Worm (Caenorhabditis elegans) whole organism, L4 larva: ENCODE results near the gene F53F4.17.

Source experiments
- F44E2.7 ChIP-seq: fragments of 200-800 bp; sonication (Bioruptor generic); IDR thresholded peaks from 2 replicates; pipeline ENCODE4 v2.1.2; 2022; ENCODE audit warnings: missing genetic modification characterization, missing compliant biosample characterization
- F49E8.2 ChIP-seq: sonication (generic microtip); optimal IDR thresholded peaks from 2 replicates; lab custom pipeline; 2016; ENCODE audit warnings: missing compliant biosample characterization, mild to moderate bottlenecking, missing genetic modification characterization, borderline replicate concordance
- R02D3.7 ChIP-seq: fragments of 150-350 bp; sonication (generic microtip); optimal IDR thresholded peaks from 3 replicates; lab custom pipeline; 2014; ENCODE audit warnings: missing biosample characterization, missing genetic modification characterization
- T20F7.1 ChIP-seq: fragments of 200-800 bp; sonication (Bioruptor generic); optimal IDR thresholded peaks from 2 replicates; lab custom pipeline; 2018; ENCODE audit warnings: mild to moderate bottlenecking, missing genetic modification characterization, missing compliant biosample characterization
- Y48G9A.11 ChIP-seq: fragments of 200-800 bp; sonication (Bioruptor generic); IDR thresholded peaks from 2 replicates; pipeline ENCODE4 v1.3.6; 2022; ENCODE audit warnings: missing genetic modification reagents, missing genetic modification characterization, missing compliant biosample characterization
- aha-1 ChIP-seq: fragments of 150-350 bp; peaks from one replicate; lab custom pipeline; 2014; ENCODE audit warnings: missing biosample characterization, missing genetic modification characterization
- ama-1 ChIP-seq: fragments of 150-350 bp; optimal IDR thresholded peaks from 2 replicates; lab custom pipeline; 2014; ENCODE audit warnings: inconsistent platforms, mixed read lengths
- attf-4 ChIP-seq: sonication (generic microtip); optimal IDR thresholded peaks from 3 replicates; lab custom pipeline; 2017; ENCODE audit warnings: missing biosample characterization, missing genetic modification characterization
- ceh-44 ChIP-seq: fragments of 200-800 bp; sonication (Bioruptor generic); IDR thresholded peaks from 2 replicates; pipeline ENCODE4 v1.3.6; 2022; ENCODE audit warnings: missing genetic modification reagents, missing genetic modification characterization, missing compliant biosample characterization
- ctbp-1 ChIP-seq: fragments of 200-800 bp; sonication (Bioruptor generic); IDR thresholded peaks from 2 replicates; pipeline ENCODE4 v1.3.6; 2022; ENCODE audit warnings: missing genetic modification reagents, missing genetic modification characterization, missing compliant biosample characterization
- dpl-1 ChIP-seq: fragments of 150-350 bp; optimal IDR thresholded peaks from 2 replicates; lab custom pipeline; 2014; ENCODE audit warnings: missing biosample characterization, missing genetic modification reagents, missing genetic modification characterization
- fkh-10 ChIP-seq: fragments of 150-350 bp; optimal IDR thresholded peaks from 2 replicates; lab custom pipeline; 2014; ENCODE audit warnings: missing biosample characterization, missing genetic modification reagents, missing genetic modification characterization
- hif-1 ChIP-seq, 2 experiments: sonication (generic microtip); optimal IDR thresholded peaks; 2 replicates each; lab custom pipeline; 2016 to 2017; ENCODE audit warnings: missing compliant biosample characterization in 2 of 2, missing genetic modification characterization in 2 of 2, missing genetic modification reagents in 2 of 2, missing genotype in 2 of 2, mild to moderate bottlenecking in 1 of 2
- lin-1 ChIP-seq: fragments of 200-800 bp; sonication (Bioruptor generic); IDR thresholded peaks from 2 replicates; pipeline ENCODE4 v1.3.6; 2022; ENCODE audit warnings: missing genetic modification reagents, missing genetic modification characterization, missing compliant biosample characterization
- lin-13 ChIP-seq: fragments of 150-350 bp; optimal IDR thresholded peaks from 2 replicates; lab custom pipeline; 2014; ENCODE audit warnings: missing biosample characterization, missing genetic modification reagents, missing genetic modification characterization
- lin-15B ChIP-seq: fragments of 150-350 bp; sonication (generic microtip); optimal IDR thresholded peaks from 3 replicates; lab custom pipeline; 2014; ENCODE audit warnings: missing biosample characterization, missing genetic modification characterization
- lin-38 ChIP-seq: fragments of 200-800 bp; sonication (Bioruptor generic); IDR thresholded peaks from 2 replicates; pipeline ENCODE4 v1.3.6; 2022; ENCODE audit warnings: missing genetic modification reagents, missing genetic modification characterization, missing compliant biosample characterization
- mep-1 ChIP-seq: fragments of 150-350 bp; sonication (generic microtip); optimal IDR thresholded peaks from 3 replicates; lab custom pipeline; 2014; ENCODE audit warnings: missing biosample characterization, missing genetic modification characterization
- mes-2 ChIP-seq: sonication (generic microtip); optimal IDR thresholded peaks from 2 replicates; lab custom pipeline; 2016; ENCODE audit warnings: missing genotype, mild to moderate bottlenecking, missing genetic modification characterization, missing compliant biosample characterization; ENCODE audit not compliant: poor library complexity, severe bottlenecking
- mxl-3 ChIP-seq: fragments of 200-800 bp; sonication (Bioruptor generic); optimal IDR thresholded peaks from 2 replicates; lab custom pipeline; 2018; ENCODE audit warnings: mild to moderate bottlenecking, missing genetic modification characterization, missing compliant biosample characterization
- nhr-10 ChIP-seq: fragments of 150-350 bp; optimal IDR thresholded peaks from 2 replicates; lab custom pipeline; 2014; ENCODE audit warnings: missing biosample characterization, missing genetic modification characterization
- nhr-42 ChIP-seq: fragments of 200-800 bp; sonication (Bioruptor generic); IDR thresholded peaks from 2 replicates; pipeline ENCODE4 v1.3.6; 2022; ENCODE audit warnings: missing genetic modification characterization, missing compliant biosample characterization
- pha-4 ChIP-seq, 2 experiments: fragments of 150-350 bp in 1 of 2; fragments of 200-800 bp in 1 of 2; sonication (Bioruptor generic) in 1 of 2; IDR thresholded peaks in 1 of 2; optimal IDR thresholded peaks in 1 of 2; 2 replicates each; pipeline versions ENCODE4 v1.3.6 to Lab custom; 2014 to 2022; ENCODE audit warnings: missing genetic modification characterization in 2 of 2, missing genetic modification reagents in 2 of 2, missing biosample characterization in 1 of 2, missing compliant biosample characterization in 1 of 2
- php-3 ChIP-seq: fragments of 200-800 bp; sonication (Bioruptor generic); IDR thresholded peaks from 2 replicates; pipeline ENCODE4 v1.3.6; 2022; ENCODE audit warnings: missing genetic modification reagents, missing genetic modification characterization, missing compliant biosample characterization
- pqm-1 ChIP-seq: sonication (generic microtip); optimal IDR thresholded peaks from 2 replicates; lab custom pipeline; 2017; ENCODE audit warnings: missing biosample characterization, missing genetic modification characterization
- unc-130 ChIP-seq: sonication (generic microtip); optimal IDR thresholded peaks from 2 replicates; lab custom pipeline; 2016; ENCODE audit warnings: missing genetic modification reagents, missing genetic modification characterization, missing compliant biosample characterization
- unc-62 ChIP-seq, 3 experiments: fragments of 150-350 bp in 1 of 3; sonication (generic microtip); optimal IDR thresholded peaks in 2 of 3; peaks in 1 of 3; 1 replicate in 1 of 3; 2 replicates in 2 of 3; lab custom pipeline; 2014 to 2017; ENCODE audit warnings: missing biosample characterization in 3 of 3, missing genetic modification characterization in 3 of 3, missing genetic modification reagents in 3 of 3, missing genotype in 1 of 3
- vab-7 ChIP-seq: fragments of 200-800 bp; sonication (Bioruptor generic); IDR thresholded peaks from 2 replicates; pipeline ENCODE4 v1.3.6; 2022; ENCODE audit warnings: missing genetic modification reagents, missing genetic modification characterization, missing compliant biosample characterization
- zip-2 ChIP-seq: fragments of 150-350 bp; optimal IDR thresholded peaks from 2 replicates; lab custom pipeline; 2014; ENCODE audit warnings: missing biosample characterization, missing genetic modification characterization
- ztf-11 ChIP-seq: fragments of 150-350 bp; optimal IDR thresholded peaks from 2 replicates; lab custom pipeline; 2014; ENCODE audit warnings: missing biosample characterization, missing genetic modification characterization

The F53F4.17 gene

DNA sequence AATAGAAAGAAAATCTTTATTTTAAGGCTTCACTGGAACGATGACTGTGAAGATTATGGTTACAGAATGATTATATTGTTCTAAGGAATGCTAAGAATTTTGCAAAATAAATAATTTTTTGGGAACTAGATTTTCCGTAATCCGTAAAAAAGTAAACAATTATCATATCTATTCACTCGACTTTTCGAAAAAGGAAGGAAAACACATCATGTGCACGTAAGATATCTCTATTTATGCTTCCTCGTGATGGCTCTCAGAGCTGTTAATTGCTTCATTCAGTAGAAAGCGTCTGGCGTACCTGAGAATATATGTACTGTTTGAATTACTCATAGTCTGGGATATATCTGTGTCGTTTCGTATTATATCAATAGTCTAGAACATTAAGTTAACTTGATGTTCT lies 31.8 kb downstream of the F53F4.17 start, which contains the start of gene srd-11:
TSS of gene srd-11 (minus strand) at position 101 of the 400 bp plus-strand sequence.
- TF ChIP-seq lin-15B (tag; lab: Kevin White, UChicago) = no peak
- TF ChIP-seq hif-1 (tag; optimal IDR thresholded peaks at IDR 0.05; lab: Kevin White, UChicago) = no peak
- TF ChIP-seq fkh-10 = no peak

DNA sequence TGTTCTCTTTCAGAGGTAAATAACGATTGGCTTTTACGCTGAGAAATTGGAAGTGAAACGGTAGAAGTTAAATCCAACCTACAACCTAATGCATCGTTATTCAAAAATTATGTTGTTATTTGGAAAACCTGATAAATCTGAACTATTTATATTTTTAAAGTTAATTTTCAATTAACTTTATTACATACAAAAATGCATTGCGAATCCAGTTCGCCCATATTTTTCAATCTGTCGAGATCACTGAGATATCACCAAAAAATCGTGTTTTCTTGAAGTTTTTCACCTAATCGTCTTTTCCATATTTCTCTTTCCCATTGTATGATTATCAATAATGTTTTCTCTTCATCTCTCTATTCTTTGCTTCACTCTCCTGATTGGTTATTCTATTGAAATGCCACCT lies 32.7 kb downstream of the F53F4.17 start, which contains the start of gene F53F4.15:
TSS of gene F53F4.15 (plus strand) at position 301 of the 400 bp plus-strand sequence.
- TF ChIP-seq lin-13 (GFP tag; lab: Kevin White, UChicago) (no peak), unc-130 (GFP tag; lab: Kevin White, UChicago) (no peak), vab-7 (no peak), mxl-3 (GFP tag; lab: Kevin White, UChicago) (no peak)

DNA sequence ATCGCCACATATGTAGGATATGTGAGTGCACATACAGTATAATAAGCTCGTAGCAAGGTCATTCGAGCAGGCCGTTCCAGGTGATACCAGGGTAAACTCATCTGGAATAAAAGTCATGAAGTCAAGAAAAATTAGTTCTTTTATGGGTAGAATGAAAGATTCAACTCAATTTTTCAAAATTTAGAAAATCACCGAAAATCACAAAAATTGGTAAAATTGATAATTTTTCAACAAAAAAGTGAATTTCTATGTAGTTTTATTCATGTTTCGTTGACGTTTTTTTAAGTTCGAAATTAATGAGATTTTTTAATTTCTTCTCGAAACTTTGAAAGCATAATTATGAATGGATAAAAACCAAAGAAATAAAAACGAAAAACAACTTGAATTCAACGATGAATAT lies 33.7 kb downstream of the F53F4.17 start, which contains the start of gene F53F4.16:
TSS of gene F53F4.16 (minus strand) at position 101 of the 400 bp plus-strand sequence.
- TF ChIP-seq unc-62 (GFP tag; optimal IDR thresholded peaks at IDR 0.05 in 1 of 2; lab: Kevin White, UChicago) (peak in 1 of 2 experiments; percentile 54), unc-62 (tag; optimal IDR thresholded peaks at IDR 0.05; lab: Kevin White, UChicago) (no peak), nhr-42 (GFP tag; lab: Robert Waterston, UW) (no peak), nhr-10 (tag; lab: Kevin White, UChicago) (no peak)
- TF ChIP-seq, all 104 proteins: peak for 1

DNA sequence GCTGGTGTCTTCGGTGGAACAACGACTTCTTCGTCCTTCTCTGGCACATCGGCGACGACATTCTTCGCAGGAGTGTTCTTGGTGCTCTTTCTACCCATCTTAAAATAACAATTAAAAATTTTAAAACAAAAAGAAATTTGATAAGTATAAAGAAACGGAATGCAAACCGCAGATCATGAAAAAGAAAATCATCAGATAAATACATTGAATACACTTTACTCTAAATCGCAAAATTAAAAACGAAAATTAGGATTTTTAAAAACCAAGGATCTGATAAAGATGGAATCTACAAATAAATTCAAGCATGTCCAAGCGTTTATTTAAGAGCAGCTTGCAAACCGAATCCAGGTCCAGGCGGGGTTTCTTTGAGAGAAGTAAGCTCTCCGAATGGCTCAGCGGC lies 36.4 kb downstream of the F53F4.17 start, which contains the start of gene F53F4.11:
TSS of gene F53F4.11 (minus strand) at position 101 of the 400 bp plus-strand sequence.
- TF ChIP-seq ama-1 (lab: Kevin White, UChicago) (no peak), zip-2 (tag; lab: Kevin White, UChicago) (no peak), lin-38 (GFP tag; lab: Robert Waterston, UW) (peak; percentile 44; the same call in 1 of the 2 replicates), F44E2.7 (no peak), pqm-1 (no peak), ztf-11 (tag; lab: Kevin White, UChicago) (no peak), mes-2 (tag; lab: Kevin White, UChicago) (no peak), php-3 (GFP tag; lab: Robert Waterston, UW) (no peak), Y48G9A.11 (GFP tag; lab: Robert Waterston, UW) (no peak), ctbp-1 (GFP tag; lab: Robert Waterston, UW) (no peak), dpl-1 (no peak), ceh-44 (GFP tag; lab: Robert Waterston, UW) (no peak), pha-4 (GFP tag; IDR thresholded peaks at IDR 0.05; lab: Robert Waterston, UW) (0 out of 2 replicates have a peak, but pooled peaks have one; percentile 16), pha-4 (tag; optimal IDR thresholded peaks at IDR 0.05; lab: Kevin White, UChicago) (no peak), mep-1 (tag; lab: Kevin White, UChicago) (no peak)

DNA sequence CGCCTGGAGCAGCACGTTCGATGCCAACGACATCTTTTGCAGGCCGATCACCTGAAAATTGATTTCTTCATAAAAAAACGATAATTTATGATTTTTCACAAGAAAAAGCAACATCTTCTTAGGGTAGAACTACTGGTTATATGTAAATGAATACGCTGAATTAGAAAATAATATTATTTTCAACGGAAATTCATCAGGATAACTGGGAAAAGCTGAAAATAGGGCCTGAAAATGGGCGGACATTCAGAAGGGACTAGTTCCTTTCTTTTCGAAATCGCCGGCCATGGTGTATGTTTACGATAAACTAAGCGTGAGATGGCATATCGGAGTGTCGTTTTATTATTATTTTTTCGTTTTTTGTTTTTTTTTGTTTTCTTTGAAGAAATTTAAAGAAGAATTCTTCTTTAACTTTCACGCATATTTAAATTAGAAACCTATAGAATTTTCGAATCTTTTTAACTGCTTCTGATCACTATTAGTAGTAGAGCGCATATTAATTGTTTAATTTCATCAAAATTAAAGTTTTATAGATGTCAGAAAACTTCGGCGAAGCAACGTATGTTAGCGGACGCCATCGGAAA lies 37.6 kb downstream of the F53F4.17 start, which contains the start of the genes nduv-2 and F53F4.12:
TSS of gene nduv-2 (minus strand) at position 51 of the 581 bp plus-strand sequence.
TSS of gene F53F4.12 (plus strand) at position 531 of the 581 bp plus-strand sequence.
- TF ChIP-seq dpl-1 = peak; percentile 3
- TF ChIP-seq T20F7.1 (GFP tag; lab: Kevin White, UChicago) = peak; percentile 90
- peak; percentile 10 for TF ChIP-seq unc-130 (GFP tag; lab: Kevin White, UChicago)
- peak in 1 of 2 experiments; percentile 13 for TF ChIP-seq hif-1 (tag; optimal IDR thresholded peaks at IDR 0.05; lab: Kevin White, UChicago)
- TF ChIP-seq lin-1 (GFP tag; lab: Robert Waterston, UW) = no peak
- TF ChIP-seq R02D3.7 (tag; lab: Kevin White, UChicago) = peak; percentile 39
- TF ChIP-seq Y48G9A.11 (GFP tag; lab: Robert Waterston, UW) = peak; percentile 71
- TF ChIP-seq lin-38 (GFP tag; lab: Robert Waterston, UW) = 0 out of 2 replicates have a peak, but pooled peaks have one; percentile 25
- TF ChIP-seq F49E8.2 (tag; lab: Kevin White, UChicago) = no peak
- TF ChIP-seq attf-4 = no peak
- TF ChIP-seq aha-1 (tag; lab: Kevin White, UChicago) = peak; percentile 61
- peak; percentile 72 for TF ChIP-seq mes-2 (tag; lab: Kevin White, UChicago)
